Worm (Caenorhabditis elegans) whole organism, late embryonic: Measurements from ENCODE around the gene ascc-1.

Source experiments
- K02D7.2 ChIP-seq: sonication (generic microtip); optimal IDR thresholded peaks from 2 replicates; lab custom pipeline; 2017; ENCODE audit warnings: mild to moderate bottlenecking, missing genetic modification characterization, missing compliant biosample characterization
- Y22D7AL.16 ChIP-seq: sonication (generic microtip); optimal IDR thresholded peaks from 2 replicates; lab custom pipeline; 2016; ENCODE audit warnings: missing genetic modification characterization, missing compliant biosample characterization
- ama-1 ChIP-seq: fragments of 150-350 bp; optimal IDR thresholded peaks from 2 replicates; lab custom pipeline; 2014
- ceh-31 ChIP-seq: sonication (generic microtip); optimal IDR thresholded peaks from 2 replicates; lab custom pipeline; 2016; ENCODE audit warnings: missing genetic modification characterization, missing compliant biosample characterization
- dve-1 ChIP-seq: sonication (generic microtip); optimal IDR thresholded peaks from 2 replicates; lab custom pipeline; 2017; ENCODE audit warnings: antibody characterized with exemption, mild to moderate bottlenecking, missing genetic modification characterization, missing compliant biosample characterization
- fkh-10 ChIP-seq: fragments of 150-350 bp; optimal IDR thresholded peaks from 2 replicates; lab custom pipeline; 2014; ENCODE audit warnings: missing biosample characterization, missing genetic modification reagents, missing genetic modification characterization
- hlh-30 ChIP-seq: sonication (generic microtip); optimal IDR thresholded peaks from 2 replicates; lab custom pipeline; 2017; ENCODE audit warnings: antibody characterized with exemption, missing genetic modification characterization, missing compliant biosample characterization; ENCODE audit not compliant: insufficient read depth
- pqm-1 ChIP-seq: sonication (generic microtip); optimal IDR thresholded peaks from 2 replicates; lab custom pipeline; 2016; ENCODE audit warnings: missing genetic modification characterization, missing compliant biosample characterization
- pros-1 ChIP-seq: fragments of 150-350 bp; optimal IDR thresholded peaks from 2 replicates; lab custom pipeline; 2014; ENCODE audit warnings: missing biosample characterization, missing genetic modification reagents, missing genetic modification characterization
- zip-5 ChIP-seq: sonication (generic microtip); optimal IDR thresholded peaks from 2 replicates; lab custom pipeline; 2016; ENCODE audit warnings: missing genetic modification characterization, missing compliant biosample characterization

DNA sequence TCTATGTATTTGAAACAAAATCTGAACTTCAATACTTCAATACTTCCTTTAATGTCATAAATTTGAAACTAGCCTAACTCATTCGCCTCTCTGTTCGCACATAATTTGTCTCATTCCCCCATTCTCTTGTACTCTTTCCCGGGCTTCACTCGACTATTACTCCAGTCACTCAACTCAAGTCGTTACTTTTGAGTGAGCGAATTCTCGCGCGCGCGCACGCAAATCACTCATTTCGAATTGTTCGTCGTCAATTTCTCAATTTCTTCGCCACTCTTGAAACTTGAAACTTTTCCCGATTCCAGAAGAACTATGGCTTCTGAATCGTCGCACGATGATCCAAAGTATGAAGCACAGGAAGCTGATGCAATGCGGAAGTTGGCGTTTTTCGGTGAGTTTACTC, 46.8 kb downstream of the ascc-1 start, which contains the start of gene col-68:
- no peak for TF ChIP-seq fkh-10 (GFP tag; lab: Kevin White, UChicago)
- no peak for TF ChIP-seq pros-1 (tag; lab: Kevin White, UChicago)
- no peak for TF ChIP-seq Y22D7AL.16 (tag; lab: Kevin White, UChicago)
- TF ChIP-seq zip-5 (tag; lab: Kevin White, UChicago) = no peak
- no peak for TF ChIP-seq hlh-30 (tag; lab: Kevin White, UChicago)
- TF ChIP-seq ceh-31 = no peak
- no peak for TF ChIP-seq K02D7.2 (tag; lab: Kevin White, UChicago)
- TF ChIP-seq ama-1 (lab: Kevin White, UChicago) = no peak
- TF ChIP-seq pqm-1 (tag; lab: Kevin White, UChicago) = no peak
- TF ChIP-seq dve-1 (tag; lab: Kevin White, UChicago) = no peak
